Fruit fly (Drosophila melanogaster) whole organism, embryonic: ENCODE results near the gene Klp68D.

Experiments used
- Asciz ChIP-seq: fragments of 200-800 bp; sonication (Bioruptor generic); optimal IDR thresholded peaks from 2 replicates; lab custom pipeline; 2017; ENCODE audit warnings: missing biosample characterization, mild to moderate bottlenecking, missing genetic modification characterization, missing genetic modification reagents
- Atf3 ChIP-seq: fragments of 200-800 bp; sonication (Bioruptor generic); optimal IDR thresholded peaks from 3 replicates; lab custom pipeline; 2016; ENCODE audit warnings: missing biosample characterization, missing genetic modification characterization
- Bgb ChIP-seq: fragments of 200-800 bp; sonication (Bioruptor generic); IDR thresholded peaks from 2 replicates; pipeline ENCODE4 v1.3.6; 2022; ENCODE audit warnings: missing biosample characterization, missing genetic modification characterization; ENCODE audit not compliant: partially characterized antibody
- BtbVII ChIP-seq: fragments of 200-800 bp; sonication (Bioruptor generic); optimal IDR thresholded peaks from 3 replicates; lab custom pipeline; 2017; ENCODE audit warnings: missing biosample characterization, mild to moderate bottlenecking, missing genetic modification characterization
- CG10321 ChIP-seq: fragments of 200-800 bp; sonication (Bioruptor generic); IDR thresholded peaks from 2 replicates; pipeline ENCODE4 v1.3.6; 2022; ENCODE audit warnings: missing biosample characterization, missing genetic modification characterization
- CG11085 ChIP-seq: fragments of 200-800 bp; sonication (Bioruptor generic); IDR thresholded peaks from 2 replicates; pipeline ENCODE4 v1.3.6; 2022; ENCODE audit warnings: missing biosample characterization, missing genetic modification characterization
- CG11456 ChIP-seq: fragments of 200-800 bp; sonication (Bioruptor generic); IDR thresholded peaks from 3 replicates; pipeline ENCODE4 v1.3.6; 2022; ENCODE audit warnings: missing biosample characterization, missing genetic modification characterization
- CG12071 ChIP-seq: fragments of 200-800 bp; sonication (Bioruptor generic); optimal IDR thresholded peaks from 3 replicates; lab custom pipeline; 2018; ENCODE audit warnings: missing biosample characterization, mild to moderate bottlenecking, missing genetic modification characterization
- CG12659 ChIP-seq: fragments of 200-800 bp; sonication (Bioruptor generic); optimal IDR thresholded peaks from 3 replicates; lab custom pipeline; 2017; ENCODE audit warnings: mild to moderate bottlenecking, missing biosample characterization, missing genetic modification reagents, missing genetic modification characterization
- CG13624 ChIP-seq: fragments of 200-800 bp; sonication (Bioruptor generic); optimal IDR thresholded peaks from 2 replicates; lab custom pipeline; 2016; ENCODE audit warnings: missing biosample characterization, missing genetic modification characterization
- CG14441 ChIP-seq: fragments of 200-800 bp; sonication (Bioruptor generic); IDR thresholded peaks from 2 replicates; pipeline ENCODE4 v1.3.6; 2022; ENCODE audit warnings: missing biosample characterization, missing genetic modification characterization
- CG14860 ChIP-seq: fragments of 200-800 bp; sonication (Bioruptor generic); IDR thresholded peaks from 3 replicates; pipeline ENCODE4 v1.3.6; 2022; ENCODE audit warnings: missing biosample characterization, missing genetic modification characterization; ENCODE audit not compliant: partially characterized antibody
- CG1602 ChIP-seq: fragments of 200-800 bp; sonication (Bioruptor generic); optimal IDR thresholded peaks from 3 replicates; lab custom pipeline; 2016; ENCODE audit warnings: missing biosample characterization, missing genetic modification characterization
- CG1792 ChIP-seq: fragments of 200-800 bp; sonication (Bioruptor generic); optimal IDR thresholded peaks from 2 replicates; lab custom pipeline; 2016; ENCODE audit warnings: missing biosample characterization, missing genetic modification characterization
- CG2129 ChIP-seq: fragments of 200-800 bp; sonication (Bioruptor generic); IDR thresholded peaks from 2 replicates; pipeline ENCODE4 v1.3.6; 2022; ENCODE audit warnings: missing biosample characterization, missing genetic modification characterization; ENCODE audit not compliant: partially characterized antibody
- CG2875 ChIP-seq: fragments of 200-800 bp; sonication (Bioruptor generic); optimal IDR thresholded peaks from 2 replicates; lab custom pipeline; 2017; ENCODE audit warnings: missing biosample characterization, mild to moderate bottlenecking, missing genetic modification characterization, missing genetic modification reagents
- CG30431 ChIP-seq: fragments of 200-800 bp; sonication (Bioruptor generic); optimal IDR thresholded peaks from 2 replicates; lab custom pipeline; 2017; ENCODE audit warnings: missing biosample characterization, missing genetic modification characterization
- CG34376 ChIP-seq: fragments of 200-800 bp; sonication (Bioruptor generic); optimal IDR thresholded peaks from 2 replicates; lab custom pipeline; 2018; ENCODE audit warnings: missing biosample characterization, mild to moderate bottlenecking, missing genetic modification characterization
- CG3995 ChIP-seq: fragments of 200-800 bp; sonication (Bioruptor generic); optimal IDR thresholded peaks from 3 replicates; lab custom pipeline; 2016; ENCODE audit warnings: missing biosample characterization, missing genetic modification characterization
- CG4424 ChIP-seq: fragments of 200-800 bp; sonication (Bioruptor generic); optimal IDR thresholded peaks from 3 replicates; lab custom pipeline; 2016; ENCODE audit warnings: missing biosample characterization, missing genetic modification characterization
- CG6175 ChIP-seq: fragments of 200-800 bp; sonication (Bioruptor generic); IDR thresholded peaks from 3 replicates; pipeline ENCODE4 v1.3.6; 2022; ENCODE audit warnings: missing biosample characterization, missing genetic modification characterization
- CG7556 ChIP-seq: fragments of 200-800 bp; sonication (Bioruptor generic); optimal IDR thresholded peaks from 2 replicates; lab custom pipeline; 2017; ENCODE audit warnings: missing biosample characterization, mild to moderate bottlenecking, missing genetic modification characterization
- CG7745 ChIP-seq: fragments of 200-800 bp; sonication (Bioruptor generic); optimal IDR thresholded peaks from 2 replicates; lab custom pipeline; 2018; ENCODE audit warnings: missing biosample characterization, mild to moderate bottlenecking, missing genetic modification characterization, moderate library complexity
- CG7839 ChIP-seq: fragments of 200-800 bp; sonication (Bioruptor generic); optimal IDR thresholded peaks from 3 replicates; lab custom pipeline; 2018; ENCODE audit warnings: missing biosample characterization, mild to moderate bottlenecking, missing genetic modification characterization, moderate library complexity
- CG9932 ChIP-seq: fragments of 200-800 bp; sonication (Bioruptor generic); IDR thresholded peaks from 2 replicates; pipeline ENCODE4 v1.3.6; 2022; ENCODE audit warnings: missing biosample characterization, missing genetic modification characterization
- Chrac-16 ChIP-seq: fragments of 200-800 bp; sonication (Bioruptor generic); optimal IDR thresholded peaks from 3 replicates; lab custom pipeline; 2016; ENCODE audit warnings: missing biosample characterization, missing genetic modification characterization
- Deaf1 ChIP-seq: fragments of 200-800 bp; optimal IDR thresholded peaks from 3 replicates; lab custom pipeline; 2019; ENCODE audit warnings: missing biosample characterization, mild to moderate bottlenecking, missing genetic modification characterization, moderate library complexity
- Doc2 ChIP-seq: fragments of 200-800 bp; sonication (Bioruptor generic); IDR thresholded peaks from 2 replicates; pipeline ENCODE4 v1.3.6; 2022; ENCODE audit warnings: missing biosample characterization, missing genetic modification characterization
- Ets65A ChIP-seq: fragments of 200-800 bp; sonication (Bioruptor generic); peaks from one replicate; lab custom pipeline; 2016; ENCODE audit warnings: missing biosample characterization, missing genetic modification characterization
- Fer3 ChIP-seq: fragments of 200-800 bp; sonication (Bioruptor generic); optimal IDR thresholded peaks from 2 replicates; lab custom pipeline; 2018; ENCODE audit warnings: missing biosample characterization, mild to moderate bottlenecking, missing genetic modification characterization, moderate library complexity
- NC2β ChIP-seq: fragments of 200-800 bp; sonication (Bioruptor generic); optimal IDR thresholded peaks from 2 replicates; lab custom pipeline; 2016; ENCODE audit warnings: missing biosample characterization, missing genetic modification characterization
- Sin3A ChIP-seq: fragments of >200 bp; optimal IDR thresholded peaks from 2 replicates; lab custom pipeline; 2018
- Trl ChIP-seq, 3 experiments: fragments of >200 bp in 2 of 3; fragments of 200-800 bp in 1 of 3; sonication (Bioruptor generic) in 1 of 3; optimal IDR thresholded peaks; 2 replicates in 1 of 3; 3 replicates in 2 of 3; lab custom pipeline; 2016 to 2017; ENCODE audit warnings: missing biosample characterization in 1 of 3, missing genetic modification characterization in 1 of 3
- ewg ChIP-seq: fragments of 200-800 bp; sonication (Bioruptor generic); optimal IDR thresholded peaks from 3 replicates; lab custom pipeline; 2017; ENCODE audit warnings: mild to moderate bottlenecking, missing biosample characterization, missing genetic modification reagents, missing genetic modification characterization
- fu2 ChIP-seq: fragments of 200-800 bp; sonication (Bioruptor generic); optimal IDR thresholded peaks from 2 replicates; lab custom pipeline; 2016; ENCODE audit warnings: missing biosample characterization, missing genetic modification characterization
- her ChIP-seq: fragments of 200-800 bp; sonication (Bioruptor generic); optimal IDR thresholded peaks from 2 replicates; lab custom pipeline; 2016; ENCODE audit warnings: missing biosample characterization, missing genetic modification characterization
- jing ChIP-seq: fragments of 200-800 bp; sonication (Bioruptor generic); optimal IDR thresholded peaks from 2 replicates; lab custom pipeline; 2018; ENCODE audit warnings: missing biosample characterization, mild to moderate bottlenecking, missing genetic modification characterization
- kni ChIP-seq: fragments of 200-800 bp; sonication (Bioruptor generic); optimal IDR thresholded peaks from 3 replicates; lab custom pipeline; 2017; ENCODE audit warnings: mild to moderate bottlenecking, missing biosample characterization, missing genetic modification reagents, missing genetic modification characterization
- lilli ChIP-seq: fragments of 200-800 bp; sonication (Bioruptor generic); optimal IDR thresholded peaks from 3 replicates; lab custom pipeline; 2016; ENCODE audit warnings: missing biosample characterization, missing genetic modification characterization
- mirr ChIP-seq: fragments of 200-800 bp; sonication (Bioruptor generic); optimal IDR thresholded peaks from 3 replicates; lab custom pipeline; 2018; ENCODE audit warnings: missing biosample characterization, mild to moderate bottlenecking, missing genetic modification characterization
- nom ChIP-seq: fragments of 200-800 bp; sonication (Bioruptor generic); optimal IDR thresholded peaks from 2 replicates; lab custom pipeline; 2017; ENCODE audit warnings: missing biosample characterization, missing genetic modification characterization, mild to moderate bottlenecking, moderate library complexity, missing genetic modification reagents
- org-1 ChIP-seq: fragments of 200-800 bp; sonication (Bioruptor generic); optimal IDR thresholded peaks from 2 replicates; lab custom pipeline; 2017; ENCODE audit warnings: missing biosample characterization, missing genetic modification characterization
- ranshi ChIP-seq: fragments of 200-800 bp; sonication (Bioruptor generic); IDR thresholded peaks from 2 replicates; pipeline ENCODE4 v1.3.6; 2022; ENCODE audit warnings: missing biosample characterization, missing genetic modification characterization
- sob ChIP-seq: fragments of 200-800 bp; sonication (Bioruptor generic); IDR thresholded peaks from 2 replicates; pipeline ENCODE4 v1.3.6; 2022; ENCODE audit warnings: missing biosample characterization, missing genetic modification characterization
- toy ChIP-seq: fragments of 200-800 bp; sonication (Bioruptor generic); IDR thresholded peaks from 2 replicates; pipeline ENCODE4 v1.3.6; 2022; ENCODE audit warnings: missing biosample characterization, missing genetic modification characterization
- trem ChIP-seq: fragments of 200-800 bp; optimal IDR thresholded peaks from 3 replicates; lab custom pipeline; 2019; ENCODE audit warnings: missing biosample characterization, mild to moderate bottlenecking, missing genetic modification characterization, moderate library complexity
- unc-4 ChIP-seq: fragments of 200-800 bp; sonication (Bioruptor generic); IDR thresholded peaks from 2 replicates; pipeline ENCODE4 v1.3.6; 2022; ENCODE audit warnings: missing biosample characterization, missing genetic modification characterization; ENCODE audit not compliant: partially characterized antibody
- unpg ChIP-seq: fragments of 200-800 bp; sonication (Bioruptor generic); optimal IDR thresholded peaks from 3 replicates; lab custom pipeline; 2018; ENCODE audit warnings: missing biosample characterization, mild to moderate bottlenecking, missing genetic modification characterization, moderate library complexity
- wek ChIP-seq: fragments of 200-800 bp; sonication (Bioruptor generic); optimal IDR thresholded peaks from 3 replicates; lab custom pipeline; 2018; ENCODE audit warnings: missing biosample characterization, mild to moderate bottlenecking, missing genetic modification characterization, moderate library complexity

Klp68D gene

DNA sequence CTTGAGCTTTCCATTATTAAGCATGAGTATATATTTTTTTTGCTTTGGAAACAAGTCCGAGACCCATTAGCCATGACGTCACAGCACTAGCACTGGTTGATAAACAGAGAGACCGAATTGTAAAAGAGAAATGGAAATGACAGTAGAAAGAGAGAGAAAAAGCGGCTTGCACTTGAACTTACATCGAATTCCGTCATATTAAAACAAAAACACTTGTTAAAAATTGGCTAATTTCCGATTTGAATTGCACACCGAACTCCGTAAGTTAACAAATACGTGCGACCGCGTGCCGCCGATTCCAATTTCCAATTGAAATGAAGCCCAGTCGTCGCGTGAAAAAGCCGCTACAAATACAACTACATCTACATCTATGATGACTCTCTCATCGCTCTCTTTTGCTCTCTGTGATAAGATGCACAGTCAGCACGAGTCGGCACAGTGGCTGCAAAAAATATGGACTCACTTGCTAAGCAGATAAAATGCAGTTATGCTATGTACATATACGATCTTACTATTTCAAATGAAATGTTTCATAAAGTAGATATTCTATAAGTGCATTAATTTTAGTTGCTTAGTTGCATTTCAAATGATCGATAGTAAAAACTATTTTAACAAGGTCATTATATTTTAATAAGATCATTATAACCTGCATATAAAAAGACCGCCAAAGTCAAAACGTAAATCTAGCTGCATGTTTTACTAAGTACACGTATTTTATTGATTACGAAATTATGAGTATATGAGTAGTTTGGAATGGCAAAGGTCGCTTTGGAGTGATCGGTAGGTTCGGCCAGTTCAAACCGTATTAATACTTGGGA is 24.4 kb downstream of the Klp68D start (continued):
- TF ChIP-seq CG2875 (GFP tag; lab: Kevin White, UChicago) (no peak), Atf3 (GFP tag; lab: Kevin White, UChicago) (peak; percentile 3), CG11085 (GFP tag; lab: Robert Waterston, UW) (no peak), Fer3 (tag; lab: Kevin White, UChicago) (peak; percentile 55), Asciz (GFP tag; lab: Kevin White, UChicago) (no peak), CG7745 (no peak), toy (GFP tag; lab: Robert Waterston, UW) (no peak), wek (GFP tag; lab: Kevin White, UChicago) (peak; percentile 18), CG14441 (GFP tag; lab: Robert Waterston, UW) (peak; percentile 58; the same call in 1 of the 2 replicates), kni (GFP tag; lab: Kevin White, UChicago) (peak; percentile 28), org-1 (GFP tag; lab: Kevin White, UChicago) (no peak), CG7839 (tag; lab: Kevin White, UChicago) (peak; percentile 59), NC2β (GFP tag; lab: Kevin White, UChicago) (peak; percentile 1), CG1792 (GFP tag; lab: Kevin White, UChicago) (no peak), CG2129 (GFP tag; lab: Robert Waterston, UW) (no peak), ewg (GFP tag; lab: Kevin White, UChicago) (no peak), CG10321 (GFP tag; lab: Robert Waterston, UW) (0 out of 2 replicates have a peak, but pooled peaks have one; percentile 22), CG14860 (no peak), CG7556 (GFP tag; lab: Kevin White, UChicago) (peak; percentile 20), CG3995 (GFP tag; lab: Kevin White, UChicago) (no peak), jing (GFP tag; lab: Kevin White, UChicago) (no peak), lilli (GFP tag; lab: Kevin White, UChicago) (peak; percentile 53), BtbVII (GFP tag; lab: Kevin White, UChicago) (peak; percentile 86), Chrac-16 (no peak), CG13624 (GFP tag; lab: Kevin White, UChicago) (peak; percentile 46), CG12071 (GFP tag; lab: Kevin White, UChicago) (peak; percentile 31), CG11456 (peak; percentile 55; the same call in 1 of the 3 replicates), fu2 (peak; percentile 1), CG12659 (GFP tag; lab: Kevin White, UChicago) (no peak), CG34376 (GFP tag; lab: Kevin White, UChicago) (peak; percentile 68), mirr (GFP tag; lab: Kevin White, UChicago) (peak; percentile 54), CG6175 (no peak), her (GFP tag; lab: Kevin White, UChicago) (peak; percentile 21), CG1602 (GFP tag; lab: Kevin White, UChicago) (peak; percentile 11), unpg (GFP tag; lab: Kevin White, UChicago) (peak; percentile 43), trem (peak; percentile 25), Ets65A (GFP tag; lab: Kevin White, UChicago) (no peak), nom (GFP tag; lab: Kevin White, UChicago) (no peak), Deaf1 (no peak), CG30431 (GFP tag; lab: Kevin White, UChicago) (no peak), Trl (optimal IDR thresholded peaks at IDR 0.05; lab: Kevin White, UChicago) (peak; percentile 87 to 90), Trl (GFP tag; optimal IDR thresholded peaks at IDR 0.05; lab: Kevin White, UChicago) (peak; percentile 49), Sin3A (lab: Kevin White, UChicago) (no peak), ranshi (GFP tag; lab: Robert Waterston, UW) (peak; percentile 38; the same call in 1 of the 2 replicates), CG9932 (GFP tag; lab: Robert Waterston, UW) (peak; percentile 55), unc-4 (GFP tag; lab: Robert Waterston, UW) (peak; percentile 23; the same call in 1 of the 2 replicates), CG4424 (no peak), Bgb (no peak), sob (peak; percentile 63), Doc2 (no peak)
